Worm (Caenorhabditis elegans): ENCODE results near the gene lin-13.

- TF ChIP-seq skn-1 (tag; optimal IDR thresholded peaks at IDR 0.05) (no peak), nhr-6 (tag; optimal IDR thresholded peaks at IDR 0.05) (no peak), ama-1 (optimal IDR thresholded peaks at IDR 0.05) (no peak), unc-55 (GFP tag; optimal IDR thresholded peaks at IDR 0.05) (no peak), fos-1 (tag; optimal IDR thresholded peaks at IDR 0.05) (no peak), mdl-1 (tag; optimal IDR thresholded peaks at IDR 0.05) (no peak), lsy-2 (tag; optimal IDR thresholded peaks at IDR 0.05) (no peak), R02D3.7 (tag; optimal IDR thresholded peaks at IDR 0.05) (no peak), snpc-4 (tag; optimal IDR thresholded peaks at IDR 0.05) (no peak), lin-13 (GFP tag; optimal IDR thresholded peaks at IDR 0.05) (no peak)
These were observed 28.5 kb upstream of the lin-13 start for ce11 chrIII:7737646-7738258.

All from whole organism, L2 larva.